Fruit fly (Drosophila melanogaster) whole organism, embryonic: ENCODE results near the gene Lim3.

Experiments used
- B-H2 ChIP-seq: fragments of 200-800 bp; sonication (Bioruptor generic); optimal IDR thresholded peaks from 2 replicates; lab custom pipeline; 2018; ENCODE audit warnings: missing biosample characterization, mild to moderate bottlenecking, missing genetic modification characterization
- CG10543 ChIP-seq: fragments of 200-800 bp; sonication (Bioruptor generic); optimal IDR thresholded peaks from 3 replicates; lab custom pipeline; 2017; ENCODE audit warnings: missing biosample characterization, mild to moderate bottlenecking, missing genetic modification characterization, moderate library complexity
- CG14441 ChIP-seq: fragments of 200-800 bp; sonication (Bioruptor generic); IDR thresholded peaks from 2 replicates; pipeline ENCODE4 v1.3.6; 2022; ENCODE audit warnings: missing biosample characterization, missing genetic modification characterization
- CG16813 ChIP-seq: fragments of 200-800 bp; sonication (Bioruptor generic); IDR thresholded peaks from 3 replicates; pipeline ENCODE4 v1.3.6; 2022; ENCODE audit warnings: missing biosample characterization, missing genetic modification characterization; ENCODE audit not compliant: partially characterized antibody
- CG17186 ChIP-seq: fragments of 200-800 bp; sonication (Bioruptor generic); optimal IDR thresholded peaks from 3 replicates; lab custom pipeline; 2017; ENCODE audit warnings: missing biosample characterization, missing genetic modification reagents, missing genetic modification characterization
- CG1792 ChIP-seq: fragments of 200-800 bp; sonication (Bioruptor generic); optimal IDR thresholded peaks from 2 replicates; lab custom pipeline; 2016; ENCODE audit warnings: missing biosample characterization, missing genetic modification characterization
- CG18011 ChIP-seq: fragments of 200-800 bp; sonication (Bioruptor generic); optimal IDR thresholded peaks from 2 replicates; lab custom pipeline; 2017; ENCODE audit warnings: missing biosample characterization, missing genetic modification characterization, mild to moderate bottlenecking, moderate library complexity, missing genotype
- CG2116 ChIP-seq: fragments of 200-800 bp; sonication (Bioruptor generic); optimal IDR thresholded peaks from 3 replicates; lab custom pipeline; 2018; ENCODE audit warnings: missing biosample characterization, mild to moderate bottlenecking, missing genetic modification characterization
- CG2129 ChIP-seq: fragments of 200-800 bp; sonication (Bioruptor generic); IDR thresholded peaks from 2 replicates; pipeline ENCODE4 v1.3.6; 2022; ENCODE audit warnings: missing biosample characterization, missing genetic modification characterization; ENCODE audit not compliant: partially characterized antibody
- CG30020 ChIP-seq: fragments of 200-800 bp; optimal IDR thresholded peaks from 2 replicates; lab custom pipeline; 2019; ENCODE audit warnings: missing biosample characterization, mild to moderate bottlenecking, missing genetic modification characterization, moderate library complexity
- CG34376 ChIP-seq: fragments of 200-800 bp; sonication (Bioruptor generic); optimal IDR thresholded peaks from 2 replicates; lab custom pipeline; 2018; ENCODE audit warnings: missing biosample characterization, mild to moderate bottlenecking, missing genetic modification characterization
- CG6689 ChIP-seq: fragments of 200-800 bp; sonication (Bioruptor generic); IDR thresholded peaks from 2 replicates; pipeline ENCODE4 v1.3.6; 2022; ENCODE audit warnings: missing biosample characterization, missing genetic modification characterization
- CG6765 ChIP-seq: fragments of 200-800 bp; sonication (Bioruptor generic); optimal IDR thresholded peaks from 3 replicates; lab custom pipeline; 2017; ENCODE audit warnings: missing biosample characterization, mild to moderate bottlenecking, missing genetic modification characterization
- CG7987 ChIP-seq: fragments of 200-800 bp; sonication (Bioruptor generic); optimal IDR thresholded peaks from 2 replicates; lab custom pipeline; 2018; ENCODE audit warnings: missing biosample characterization, mild to moderate bottlenecking, missing genetic modification characterization, moderate library complexity
- CG8281 ChIP-seq: fragments of 200-800 bp; sonication (Bioruptor generic); optimal IDR thresholded peaks from 2 replicates; lab custom pipeline; 2018; ENCODE audit warnings: missing biosample characterization, mild to moderate bottlenecking, missing genetic modification characterization, moderate library complexity
- CG9817 ChIP-seq: fragments of 200-800 bp; sonication (Bioruptor generic); optimal IDR thresholded peaks from 2 replicates; lab custom pipeline; 2018; ENCODE audit warnings: missing biosample characterization, mild to moderate bottlenecking, missing genetic modification characterization, moderate library complexity
- CG9932 ChIP-seq: fragments of 200-800 bp; sonication (Bioruptor generic); IDR thresholded peaks from 2 replicates; pipeline ENCODE4 v1.3.6; 2022; ENCODE audit warnings: missing biosample characterization, missing genetic modification characterization
- Deaf1 ChIP-seq: fragments of 200-800 bp; optimal IDR thresholded peaks from 3 replicates; lab custom pipeline; 2019; ENCODE audit warnings: missing biosample characterization, mild to moderate bottlenecking, missing genetic modification characterization, moderate library complexity
- Dip3 ChIP-seq: fragments of 200-800 bp; sonication (Bioruptor generic); optimal IDR thresholded peaks from 3 replicates; lab custom pipeline; 2016; ENCODE audit warnings: missing biosample characterization, missing genetic modification characterization
- Dll ChIP-seq: fragments of 200-800 bp; sonication (Bioruptor generic); IDR thresholded peaks from 4 replicates; pipeline ENCODE4 v1.3.6; 2022; ENCODE audit warnings: missing biosample characterization, missing genetic modification characterization; ENCODE audit not compliant: partially characterized antibody
- E2f1 ChIP-seq: fragments of 200-800 bp; sonication (Bioruptor generic); IDR thresholded peaks from 2 replicates; pipeline ENCODE4 v1.3.6; 2022; ENCODE audit warnings: missing biosample characterization, missing genetic modification characterization
- ERR ChIP-seq: fragments of 200-800 bp; sonication (Bioruptor generic); optimal IDR thresholded peaks from 2 replicates; lab custom pipeline; 2016; ENCODE audit warnings: missing biosample characterization, missing genetic modification characterization
- Fer2 ChIP-seq: fragments of 200-800 bp; sonication (Bioruptor generic); optimal IDR thresholded peaks from 2 replicates; lab custom pipeline; 2018; ENCODE audit warnings: missing biosample characterization, mild to moderate bottlenecking, missing genetic modification characterization, moderate library complexity
- Rx ChIP-seq: fragments of 200-800 bp; sonication (Bioruptor generic); IDR thresholded peaks from 2 replicates; pipeline ENCODE4 v1.3.6; 2022; ENCODE audit warnings: missing biosample characterization, missing genetic modification characterization
- Sin3A ChIP-seq: fragments of >200 bp; optimal IDR thresholded peaks from 2 replicates; lab custom pipeline; 2018
- ab ChIP-seq: fragments of 200-800 bp; sonication (Bioruptor generic); optimal IDR thresholded peaks from 2 replicates; lab custom pipeline; 2016; ENCODE audit warnings: missing biosample characterization, missing genetic modification characterization
- ac ChIP-seq: fragments of 200-800 bp; sonication (Bioruptor generic); optimal IDR thresholded peaks from 3 replicates; lab custom pipeline; 2017; ENCODE audit warnings: missing biosample characterization, mild to moderate bottlenecking, missing genetic modification characterization
- cg ChIP-seq: fragments of 200-800 bp; sonication (Bioruptor generic); optimal IDR thresholded peaks from 3 replicates; lab custom pipeline; 2019; ENCODE audit warnings: missing biosample characterization, mild to moderate bottlenecking, missing genetic modification characterization, moderate library complexity
- chinmo ChIP-seq: fragments of 200-800 bp; sonication (Bioruptor generic); IDR thresholded peaks from 4 replicates; pipeline ENCODE4 v1.3.6; 2022; ENCODE audit warnings: missing biosample characterization, missing genetic modification characterization; ENCODE audit not compliant: partially characterized antibody
- gcm ChIP-seq: fragments of 200-800 bp; sonication (Bioruptor generic); optimal IDR thresholded peaks from 2 replicates; lab custom pipeline; 2019; ENCODE audit warnings: missing biosample characterization, mild to moderate bottlenecking, missing genetic modification characterization, moderate library complexity
- grn ChIP-seq: fragments of 200-800 bp; sonication (Bioruptor generic); optimal IDR thresholded peaks from 3 replicates; lab custom pipeline; 2017; ENCODE audit warnings: missing biosample characterization, missing genetic modification characterization
- gsb ChIP-seq: fragments of 200-800 bp; sonication (Bioruptor generic); IDR thresholded peaks from 2 replicates; pipeline ENCODE4 v1.3.6; 2022; ENCODE audit warnings: missing biosample characterization, missing genetic modification characterization
- hbn ChIP-seq: fragments of 200-800 bp; sonication (Bioruptor generic); IDR thresholded peaks from 2 replicates; pipeline ENCODE4 v1.3.6; 2022; ENCODE audit warnings: missing biosample characterization, missing genetic modification characterization; ENCODE audit not compliant: partially characterized antibody
- hkb ChIP-seq, 2 experiments: fragments of 200-800 bp in 1 of 2; fragments of >200 bp in 1 of 2; sonication (Bioruptor generic) in 1 of 2; IDR thresholded peaks in 1 of 2; optimal IDR thresholded peaks in 1 of 2; 2 replicates each; pipeline versions ENCODE4 v1.3.6 to Lab custom; 2017 to 2022; ENCODE audit warnings: missing biosample characterization in 1 of 2, missing genetic modification characterization in 1 of 2
- lilli ChIP-seq: fragments of 200-800 bp; sonication (Bioruptor generic); optimal IDR thresholded peaks from 3 replicates; lab custom pipeline; 2016; ENCODE audit warnings: missing biosample characterization, missing genetic modification characterization
- org-1 ChIP-seq: fragments of 200-800 bp; sonication (Bioruptor generic); optimal IDR thresholded peaks from 2 replicates; lab custom pipeline; 2017; ENCODE audit warnings: missing biosample characterization, missing genetic modification characterization
- prd ChIP-seq, 3 experiments: fragments of >200 bp in 2 of 3; fragments of 200-800 bp in 1 of 3; sonication (Bioruptor generic) in 1 of 3; optimal IDR thresholded peaks in 2 of 3; IDR thresholded peaks in 1 of 3; 2 replicates in 2 of 3; 3 replicates in 1 of 3; pipeline versions ENCODE4 v1.3.6 to Lab custom; 2017 to 2022; ENCODE audit warnings: missing biosample characterization in 1 of 3, missing genetic modification characterization in 1 of 3
- row ChIP-seq: fragments of 200-800 bp; sonication (Bioruptor generic); IDR thresholded peaks from 3 replicates; pipeline ENCODE4 v1.3.6; 2022; ENCODE audit warnings: missing biosample characterization, missing genetic modification characterization
- scrt ChIP-seq: fragments of 200-800 bp; sonication (Bioruptor generic); optimal IDR thresholded peaks from 2 replicates; lab custom pipeline; 2018; ENCODE audit warnings: missing biosample characterization, mild to moderate bottlenecking, missing genetic modification characterization, moderate library complexity
- sens ChIP-seq: fragments of 200-800 bp; sonication (Bioruptor generic); peaks from one replicate; lab custom pipeline; 2016; ENCODE audit warnings: missing biosample characterization, missing genetic modification characterization
- stwl ChIP-seq: fragments of 200-800 bp; sonication (Bioruptor generic); optimal IDR thresholded peaks from 3 replicates; lab custom pipeline; 2018; ENCODE audit warnings: missing biosample characterization, mild to moderate bottlenecking, missing genetic modification characterization, moderate library complexity
- tio ChIP-seq: fragments of 200-800 bp; sonication (Bioruptor generic); optimal IDR thresholded peaks from 2 replicates; lab custom pipeline; 2017; ENCODE audit warnings: missing biosample characterization, missing genetic modification characterization, inconsistent platforms
- tx ChIP-seq: fragments of 200-800 bp; sonication (Bioruptor generic); optimal IDR thresholded peaks from 2 replicates; lab custom pipeline; 2016; ENCODE audit warnings: missing biosample characterization, missing genetic modification characterization
- usp ChIP-seq: fragments of >200 bp; optimal IDR thresholded peaks from 2 replicates; lab custom pipeline; 2017; ENCODE audit warnings: missing biosample characterization, missing genetic modification characterization
- z ChIP-seq: fragments of 200-800 bp; sonication (Bioruptor generic); IDR thresholded peaks from 3 replicates; pipeline ENCODE4 v1.3.6; 2022; ENCODE audit warnings: missing biosample characterization, missing genetic modification characterization
- zen ChIP-seq: fragments of 200-800 bp; sonication (Bioruptor generic); optimal IDR thresholded peaks from 3 replicates; lab custom pipeline; 2018; ENCODE audit warnings: missing biosample characterization, mild to moderate bottlenecking, missing genetic modification characterization, moderate library complexity
- zfh1 ChIP-seq: fragments of 200-800 bp; sonication (Bioruptor generic); IDR thresholded peaks from 3 replicates; pipeline ENCODE4 v1.3.6; 2022; ENCODE audit warnings: missing biosample characterization, missing genetic modification characterization

Gene Lim3

dm6 chr2L:19034213-19034929, 73.9 kb downstream of the Lim3 start, which contains the start of the genes mib2 and CG31800 (continued):
- TF ChIP-seq CG6765 (no peak), lilli (peak; percentile 10), Sin3A (lab: Kevin White, UChicago) (peak; percentile 12), gsb (GFP tag; lab: Robert Waterston, UW) (no peak), CG9932 (GFP tag; lab: Robert Waterston, UW) (peak; percentile 47; the same call in 1 of the 2 replicates), prd (optimal IDR thresholded peaks at IDR 0.05; lab: Kevin White, UChicago) (no peak), prd (GFP tag; IDR thresholded peaks at IDR 0.05; lab: Robert Waterston, UW) (no peak), CG18011 (no peak), Fer2 (tag; lab: Kevin White, UChicago) (no peak), gcm (GFP tag; lab: Kevin White, UChicago) (no peak), org-1 (GFP tag; lab: Kevin White, UChicago) (no peak), scrt (GFP tag; lab: Kevin White, UChicago) (peak; percentile 17), hbn (GFP tag; lab: Robert Waterston, UW) (peak; percentile 55), tio (GFP tag; lab: Kevin White, UChicago) (no peak)

- no peak for TF ChIP-seq CG17186
- peak; percentile 60 for TF ChIP-seq CG2116 (GFP tag; lab: Kevin White, UChicago)
- TF ChIP-seq usp (GFP tag; lab: Kevin White, UChicago), result no peak
- TF ChIP-seq hbn (GFP tag; lab: Robert Waterston, UW), result peak; percentile 75
- no peak for TF ChIP-seq sens (GFP tag; lab: Kevin White, UChicago)
- no peak for TF ChIP-seq zen (tag; lab: Kevin White, UChicago)
- no peak for TF ChIP-seq Deaf1
- no peak for TF ChIP-seq CG1792 (GFP tag; lab: Kevin White, UChicago)
- TF ChIP-seq z (GFP tag; lab: Robert Waterston, UW), result no peak
- no peak for TF ChIP-seq CG10543 (GFP tag; lab: Kevin White, UChicago)
- TF ChIP-seq CG6689 (GFP tag; lab: Robert Waterston, UW), result no peak
- TF ChIP-seq Rx, result no peak
- no peak for TF ChIP-seq B-H2 (GFP tag; lab: Kevin White, UChicago)
- no peak for TF ChIP-seq ERR
- no peak for TF ChIP-seq gsb (GFP tag; lab: Robert Waterston, UW)
- peak; percentile 81; the same call in 2 of the 4 replicates for TF ChIP-seq chinmo (GFP tag; lab: Robert Waterston, UW)
- TF ChIP-seq E2f1 (GFP tag; lab: Robert Waterston, UW), result no peak
- no peak for TF ChIP-seq CG34376 (GFP tag; lab: Kevin White, UChicago)
- TF ChIP-seq row (GFP tag; lab: Robert Waterston, UW), result peak; percentile 49; the same call in 2 of the 3 replicates
- no peak for TF ChIP-seq ab (GFP tag; lab: Kevin White, UChicago)
- TF ChIP-seq stwl (tag; lab: Kevin White, UChicago), result peak; percentile 33
- no peak for TF ChIP-seq CG9817 (tag; lab: Kevin White, UChicago)
- no peak for TF ChIP-seq zfh1 (GFP tag; lab: Robert Waterston, UW)
- TF ChIP-seq CG2129, result peak; percentile 63
- TF ChIP-seq cg (GFP tag; lab: Kevin White, UChicago), result no peak
- TF ChIP-seq grn (GFP tag; lab: Kevin White, UChicago), result no peak
- peak; percentile 85 for TF ChIP-seq Dll
- no peak for TF ChIP-seq tx (GFP tag; lab: Kevin White, UChicago)
- no peak for TF ChIP-seq Dip3
- no peak for TF ChIP-seq hkb (optimal IDR thresholded peaks at IDR 0.05; lab: Kevin White, UChicago)
- TF ChIP-seq hkb (GFP tag; IDR thresholded peaks at IDR 0.05; lab: Robert Waterston, UW), result no peak
- no peak for TF ChIP-seq CG7987 (GFP tag; lab: Kevin White, UChicago)
- no peak for TF ChIP-seq CG14441 (GFP tag; lab: Robert Waterston, UW)
- peak; percentile 40 for TF ChIP-seq scrt (GFP tag; lab: Kevin White, UChicago)
- TF ChIP-seq CG8281 (tag; lab: Kevin White, UChicago), result no peak
- no peak for TF ChIP-seq ac
- no peak for TF ChIP-seq CG30020 (tag; lab: Kevin White, UChicago)
- peak; percentile 69 for TF ChIP-seq CG16813 (GFP tag; lab: Robert Waterston, UW)
Measured at dm6 chr2L:19033288-19033687, 74.9 kb downstream of the Lim3 start, which contains the start of gene hook. hook (minus strand) TSS chr2L:19033498.
